Fruit fly (Drosophila melanogaster) whole organism, prepupa: ENCODE results near the gene Mst84Da.

Experiments used
- CG10631 ChIP-seq: fragments of 200-800 bp; sonication (Bioruptor generic); optimal IDR thresholded peaks from 2 replicates; lab custom pipeline; 2016; ENCODE audit warnings: missing biosample characterization, missing genetic modification characterization
- CG10669 ChIP-seq: fragments of 200-800 bp; sonication (Bioruptor generic); optimal IDR thresholded peaks from 3 replicates; lab custom pipeline; 2018; ENCODE audit warnings: missing biosample characterization, mild to moderate bottlenecking, missing genetic modification characterization, moderate library complexity
- CG11294 ChIP-seq: fragments of 200-800 bp; sonication (Bioruptor generic); IDR thresholded peaks from 2 replicates; pipeline ENCODE4 v1.3.6; 2022; ENCODE audit warnings: missing biosample characterization, missing genetic modification characterization
- CG11762 ChIP-seq: fragments of 200-800 bp; sonication (Bioruptor generic); optimal IDR thresholded peaks from 3 replicates; lab custom pipeline; 2016; ENCODE audit warnings: missing biosample characterization, missing genetic modification characterization; ENCODE audit not compliant: insufficient read depth
- CG11902 ChIP-seq: fragments of 200-800 bp; sonication (Bioruptor generic); optimal IDR thresholded peaks from 3 replicates; lab custom pipeline; 2016; ENCODE audit warnings: missing biosample characterization, missing genetic modification characterization
- CG1621 ChIP-seq: fragments of 200-800 bp; sonication (Bioruptor generic); optimal IDR thresholded peaks from 3 replicates; lab custom pipeline; 2018; ENCODE audit warnings: missing biosample characterization, mild to moderate bottlenecking, missing genetic modification characterization
- CG16779 ChIP-seq: fragments of 200-800 bp; sonication (Bioruptor generic); optimal IDR thresholded peaks from 3 replicates; lab custom pipeline; 2017; ENCODE audit warnings: missing biosample characterization, mild to moderate bottlenecking, missing genetic modification characterization
- CG3032 ChIP-seq: fragments of 200-800 bp; optimal IDR thresholded peaks from 2 replicates; lab custom pipeline; 2019; ENCODE audit warnings: missing biosample characterization, mild to moderate bottlenecking, missing genetic modification characterization, moderate library complexity
- CG31627 ChIP-seq: fragments of 200-800 bp; sonication (Bioruptor generic); optimal IDR thresholded peaks from 3 replicates; lab custom pipeline; 2016; ENCODE audit warnings: missing biosample characterization, missing genetic modification characterization
- CG34406 ChIP-seq: fragments of 200-800 bp; sonication (Bioruptor generic); optimal IDR thresholded peaks from 3 replicates; lab custom pipeline; 2016; ENCODE audit warnings: missing biosample characterization, missing genetic modification characterization
- CG3919 ChIP-seq: fragments of 200-800 bp; sonication (Bioruptor generic); optimal IDR thresholded peaks from 3 replicates; lab custom pipeline; 2016; ENCODE audit warnings: missing biosample characterization, missing genetic modification characterization
- CG6163 ChIP-seq: fragments of 200-800 bp; sonication (Bioruptor generic); IDR thresholded peaks from 3 replicates; pipeline ENCODE4 v1.3.6; 2022; ENCODE audit warnings: missing biosample characterization, missing genetic modification characterization
- CG6276 ChIP-seq: fragments of 200-800 bp; sonication (Bioruptor generic); optimal IDR thresholded peaks from 2 replicates; lab custom pipeline; 2017; ENCODE audit warnings: missing biosample characterization, mild to moderate bottlenecking, missing genetic modification characterization
- CG6792 ChIP-seq: fragments of 200-800 bp; sonication (Bioruptor generic); optimal IDR thresholded peaks from 3 replicates; lab custom pipeline; 2016; ENCODE audit warnings: missing biosample characterization, missing genetic modification characterization
- CG6854 ChIP-seq: fragments of 200-800 bp; sonication (Bioruptor generic); optimal IDR thresholded peaks from 2 replicates; lab custom pipeline; 2017; ENCODE audit warnings: missing biosample characterization, mild to moderate bottlenecking, missing genetic modification characterization
- CG8119 ChIP-seq: fragments of 200-800 bp; sonication (Bioruptor generic); IDR thresholded peaks from 3 replicates; pipeline ENCODE4 v1.3.6; 2022; ENCODE audit warnings: missing biosample characterization, missing genetic modification characterization
- CG8319 ChIP-seq: fragments of 200-800 bp; sonication (Bioruptor generic); optimal IDR thresholded peaks from 3 replicates; lab custom pipeline; 2016; ENCODE audit warnings: missing biosample characterization, missing genetic modification characterization
- CG9139 ChIP-seq: fragments of 200-800 bp; sonication (Bioruptor generic); optimal IDR thresholded peaks from 3 replicates; lab custom pipeline; 2017; ENCODE audit warnings: missing biosample characterization, mild to moderate bottlenecking, missing genetic modification characterization
- Eip75B ChIP-seq: fragments of 200-800 bp; sonication (Bioruptor generic); optimal IDR thresholded peaks from 3 replicates; lab custom pipeline; 2016; ENCODE audit warnings: missing biosample characterization, missing genetic modification characterization
- Eip78C ChIP-seq: fragments of 200-800 bp; sonication (Bioruptor generic); peaks from one replicate; lab custom pipeline; 2016; ENCODE audit warnings: missing biosample characterization, missing genetic modification characterization
- Ets21C ChIP-seq: fragments of 200-800 bp; sonication (Bioruptor generic); optimal IDR thresholded peaks from 3 replicates; lab custom pipeline; 2016; ENCODE audit warnings: missing biosample characterization, missing genetic modification characterization
- Gug ChIP-seq: fragments of 200-800 bp; sonication (Bioruptor generic); IDR thresholded peaks from 2 replicates; pipeline ENCODE4 v1.3.6; 2022; ENCODE audit warnings: missing biosample characterization, missing genetic modification characterization
- Hr38 ChIP-seq: sonication (Bioruptor generic); optimal IDR thresholded peaks from 2 replicates; lab custom pipeline; 2016; ENCODE audit warnings: missing biosample characterization, missing genetic modification characterization
- Hr39 ChIP-seq: fragments of 200-800 bp; sonication (Bioruptor generic); optimal IDR thresholded peaks from 2 replicates; lab custom pipeline; 2016; ENCODE audit warnings: missing biosample characterization, missing genetic modification characterization
- Hr4 ChIP-seq: fragments of 200-800 bp; sonication (Bioruptor generic); optimal IDR thresholded peaks from 3 replicates; lab custom pipeline; 2016; ENCODE audit warnings: missing biosample characterization, missing genetic modification characterization
- Lpt ChIP-seq: fragments of 200-800 bp; sonication (Bioruptor generic); optimal IDR thresholded peaks from 3 replicates; lab custom pipeline; 2016; ENCODE audit warnings: missing biosample characterization, missing genetic modification characterization
- Met ChIP-seq: fragments of 200-800 bp; sonication (Bioruptor generic); optimal IDR thresholded peaks from 3 replicates; lab custom pipeline; 2016; ENCODE audit warnings: missing biosample characterization, missing genetic modification characterization
- OdsH ChIP-seq: fragments of 200-800 bp; sonication (Bioruptor generic); optimal IDR thresholded peaks from 3 replicates; lab custom pipeline; 2016; ENCODE audit warnings: missing biosample characterization, missing genetic modification characterization
- Smox ChIP-seq: fragments of 200-800 bp; sonication (Bioruptor generic); optimal IDR thresholded peaks from 3 replicates; lab custom pipeline; 2016; ENCODE audit warnings: missing biosample characterization, missing genetic modification characterization
- Sox102F ChIP-seq: fragments of 200-800 bp; sonication (Bioruptor generic); optimal IDR thresholded peaks from 2 replicates; lab custom pipeline; 2016; ENCODE audit warnings: missing biosample characterization, mild to moderate bottlenecking, missing genetic modification characterization
- Sox15 ChIP-seq: fragments of 200-800 bp; sonication (Bioruptor generic); optimal IDR thresholded peaks from 3 replicates; lab custom pipeline; 2016; ENCODE audit warnings: missing biosample characterization, missing genetic modification characterization
- achi ChIP-seq: fragments of 200-800 bp; sonication (Bioruptor generic); optimal IDR thresholded peaks from 3 replicates; lab custom pipeline; 2016; ENCODE audit warnings: missing biosample characterization, missing genetic modification characterization
- acj6 ChIP-seq: fragments of 200-800 bp; sonication (Bioruptor generic); optimal IDR thresholded peaks from 3 replicates; lab custom pipeline; 2016; ENCODE audit warnings: missing biosample characterization, missing genetic modification characterization
- dac ChIP-seq: fragments of 200-800 bp; sonication (Bioruptor generic); optimal IDR thresholded peaks from 2 replicates; lab custom pipeline; 2017; ENCODE audit warnings: missing biosample characterization, mild to moderate bottlenecking, missing genetic modification characterization
- dsx ChIP-seq: fragments of 200-800 bp; optimal IDR thresholded peaks from 3 replicates; lab custom pipeline; 2019; ENCODE audit warnings: missing biosample characterization, mild to moderate bottlenecking, missing genetic modification characterization, moderate library complexity; ENCODE audit not compliant: poor library complexity, severe bottlenecking
- eg ChIP-seq: fragments of 200-800 bp; sonication (Bioruptor generic); IDR thresholded peaks from 3 replicates; pipeline ENCODE4 v1.3.6; 2022; ENCODE audit warnings: missing biosample characterization, missing genetic modification characterization
- esn ChIP-seq: fragments of 200-800 bp; sonication (Bioruptor generic); optimal IDR thresholded peaks from 2 replicates; lab custom pipeline; 2016; ENCODE audit warnings: missing biosample characterization, mild to moderate bottlenecking, missing genetic modification characterization, moderate library complexity
- fd59A ChIP-seq: fragments of 200-800 bp; sonication (Bioruptor generic); optimal IDR thresholded peaks from 2 replicates; lab custom pipeline; 2017; ENCODE audit warnings: missing biosample characterization, mild to moderate bottlenecking, missing genetic modification characterization, missing genetic modification reagents
- fkh ChIP-seq: fragments of 200-800 bp; sonication (Bioruptor generic); optimal IDR thresholded peaks from 3 replicates; lab custom pipeline; 2017; ENCODE audit warnings: missing biosample characterization, mild to moderate bottlenecking, missing genetic modification characterization, moderate library complexity
- lz ChIP-seq: fragments of 200-800 bp; sonication (Bioruptor generic); optimal IDR thresholded peaks from 3 replicates; lab custom pipeline; 2016; ENCODE audit warnings: missing biosample characterization, missing genetic modification characterization
- net ChIP-seq: fragments of 200-800 bp; sonication (Bioruptor generic); optimal IDR thresholded peaks from 3 replicates; lab custom pipeline; 2016; ENCODE audit warnings: missing biosample characterization, missing genetic modification characterization
- pdm3 ChIP-seq: fragments of 200-800 bp; sonication (Bioruptor generic); optimal IDR thresholded peaks from 3 replicates; lab custom pipeline; 2016; ENCODE audit warnings: missing biosample characterization, missing genetic modification characterization
- ss ChIP-seq, 2 experiments: fragments of 200-800 bp; sonication (Bioruptor generic); optimal IDR thresholded peaks; 2 replicates in 1 of 2; 3 replicates in 1 of 2; lab custom pipeline; 2017 to 2018; ENCODE audit warnings: mild to moderate bottlenecking in 2 of 2, missing biosample characterization in 2 of 2, missing genetic modification characterization in 2 of 2, moderate library complexity in 1 of 2
- svp ChIP-seq: fragments of 200-800 bp; sonication (Bioruptor generic); peaks from one replicate; lab custom pipeline; 2016; ENCODE audit warnings: missing biosample characterization, missing genetic modification characterization
- topi ChIP-seq: fragments of 200-800 bp; sonication (Bioruptor generic); optimal IDR thresholded peaks from 3 replicates; lab custom pipeline; 2016; ENCODE audit warnings: missing biosample characterization, missing genetic modification characterization
- vri ChIP-seq: fragments of 200-800 bp; sonication (Bioruptor generic); optimal IDR thresholded peaks from 3 replicates; lab custom pipeline; 2016; ENCODE audit warnings: missing biosample characterization, mild to moderate bottlenecking, missing genetic modification characterization

Gene Mst84Da

dm6 chr3R:7330695-7331094, 35.0 kb upstream of the Mst84Da start (continued):
- TF ChIP-seq Sox102F (GFP tag; lab: Kevin White, UChicago) (no peak), achi (no peak), dsx (GFP tag; lab: Kevin White, UChicago) (no peak), Hr4 (GFP tag; lab: Kevin White, UChicago) (peak; percentile 72), Lpt (GFP tag; lab: Kevin White, UChicago) (no peak), Sox15 (GFP tag; lab: Kevin White, UChicago) (no peak), CG3032 (tag; lab: Kevin White, UChicago) (no peak)

DNA sequence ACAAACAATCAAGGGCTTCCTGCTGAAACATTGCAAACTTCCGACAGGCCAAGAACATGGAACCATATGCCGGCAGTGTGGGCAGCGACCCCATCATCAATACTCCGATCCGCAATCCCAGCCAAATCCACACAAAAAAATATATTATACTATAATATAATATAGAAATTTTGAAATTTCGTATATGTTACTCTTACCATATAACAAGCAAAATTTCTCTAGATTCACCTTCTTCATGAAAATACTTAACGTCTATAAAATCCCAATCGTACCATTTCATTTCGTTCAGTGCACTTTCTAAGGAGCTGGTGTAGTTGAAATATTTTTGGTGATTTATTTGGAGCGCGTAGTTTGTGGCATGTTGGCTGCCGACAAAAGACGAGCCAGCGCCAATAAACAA, 31.0 kb upstream of the Mst84Da start:
- TF ChIP-seq svp (GFP tag; lab: Kevin White, UChicago), result peak; percentile 26
- TF ChIP-seq vri (GFP tag; lab: Kevin White, UChicago), result peak; percentile 28
- TF ChIP-seq CG3919 (GFP tag; lab: Kevin White, UChicago), result no peak
- TF ChIP-seq CG3032 (tag; lab: Kevin White, UChicago), result no peak
- TF ChIP-seq CG10631 (GFP tag; lab: Kevin White, UChicago), result peak; percentile 0
- TF ChIP-seq Eip78C (GFP tag; lab: Kevin White, UChicago), result peak; percentile 48
- TF ChIP-seq ss (GFP tag; optimal IDR thresholded peaks at IDR 0.05; lab: Kevin White, UChicago), result no peak
- peak; percentile 22 for TF ChIP-seq esn
- no peak for TF ChIP-seq net (GFP tag; lab: Kevin White, UChicago)
- TF ChIP-seq CG6854 (GFP tag; lab: Kevin White, UChicago), result no peak
- no peak for TF ChIP-seq CG34406 (GFP tag; lab: Kevin White, UChicago)
- TF ChIP-seq Sox15 (GFP tag; lab: Kevin White, UChicago), result no peak
- no peak for TF ChIP-seq Eip75B (GFP tag; lab: Kevin White, UChicago)
- TF ChIP-seq, all 60 proteins: peak for 5

DNA sequence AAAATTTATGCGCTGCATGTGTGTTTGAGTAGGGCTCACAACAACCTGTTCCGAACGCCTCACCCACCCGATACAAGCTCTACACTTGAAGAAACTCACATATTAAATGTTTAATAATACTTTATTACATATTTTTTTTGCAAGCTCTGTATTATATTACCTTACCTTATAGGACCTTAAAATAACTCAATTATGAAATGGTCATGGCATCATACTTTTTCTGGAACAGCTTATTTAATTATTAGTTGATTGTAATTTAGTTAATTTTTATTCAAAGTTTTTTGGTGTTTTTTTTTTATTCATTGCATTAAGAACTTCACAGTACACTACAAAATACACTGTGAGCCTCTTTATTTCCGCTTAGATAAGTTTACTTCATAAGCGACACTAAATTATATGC, 29.2 kb upstream of the Mst84Da start:
- TF ChIP-seq Lpt (GFP tag; lab: Kevin White, UChicago), result peak; percentile 45
- peak; percentile 40 for TF ChIP-seq CG10669
- TF ChIP-seq Smox (GFP tag; lab: Kevin White, UChicago), result peak; percentile 45
- peak; percentile 4 for TF ChIP-seq fd59A (GFP tag; lab: Kevin White, UChicago)
- TF ChIP-seq CG34406 (GFP tag; lab: Kevin White, UChicago), result peak; percentile 62
- no peak for TF ChIP-seq eg
- peak; percentile 64 for TF ChIP-seq CG3032 (tag; lab: Kevin White, UChicago)
- TF ChIP-seq dsx (GFP tag; lab: Kevin White, UChicago), result peak; percentile 18
- peak; percentile 35; the same call in 1 of the 3 replicates for TF ChIP-seq CG8119
- no peak for TF ChIP-seq CG11294 (GFP tag; lab: Robert Waterston, UW)
- no peak for TF ChIP-seq Ets21C
- no peak for TF ChIP-seq Gug (GFP tag; lab: Robert Waterston, UW)
- no peak for TF ChIP-seq Hr39 (GFP tag; lab: Kevin White, UChicago)
- 0 out of 3 replicates have a peak, but pooled peaks have one; percentile 13 for TF ChIP-seq CG6163 (GFP tag; lab: Robert Waterston, UW)
- TF ChIP-seq svp (GFP tag; lab: Kevin White, UChicago), result peak; percentile 69
- TF ChIP-seq CG31627 (GFP tag; lab: Kevin White, UChicago), result peak; percentile 10
- TF ChIP-seq CG8319, result no peak
- TF ChIP-seq esn, result peak; percentile 64
- TF ChIP-seq CG11762 (GFP tag; lab: Kevin White, UChicago), result peak; percentile 13
- TF ChIP-seq Met, result peak; percentile 55
- TF ChIP-seq fkh, result no peak
- TF ChIP-seq CG10631 (GFP tag; lab: Kevin White, UChicago), result peak; percentile 52
- peak; percentile 30 for TF ChIP-seq CG6792
- no peak for TF ChIP-seq CG6854 (GFP tag; lab: Kevin White, UChicago)
- TF ChIP-seq acj6 (GFP tag; lab: Kevin White, UChicago), result peak; percentile 56
- no peak for TF ChIP-seq Hr38 (GFP tag; lab: Kevin White, UChicago)
- TF ChIP-seq lz, result peak; percentile 18
- TF ChIP-seq dac (GFP tag; lab: Kevin White, UChicago), result no peak
- TF ChIP-seq vri (GFP tag; lab: Kevin White, UChicago), result peak; percentile 12
- no peak for TF ChIP-seq CG9139 (GFP tag; lab: Kevin White, UChicago)
- peak; percentile 25 for TF ChIP-seq Eip75B (GFP tag; lab: Kevin White, UChicago)
- TF ChIP-seq topi (GFP tag; lab: Kevin White, UChicago), result peak; percentile 58
- no peak for TF ChIP-seq CG6276 (GFP tag; lab: Kevin White, UChicago)
- peak; percentile 44 for TF ChIP-seq OdsH (GFP tag; lab: Kevin White, UChicago)
- no peak for TF ChIP-seq CG1621
- no peak for TF ChIP-seq CG16779
- peak; percentile 20 for TF ChIP-seq pdm3 (GFP tag; lab: Kevin White, UChicago)
- no peak for TF ChIP-seq CG11902 (GFP tag; lab: Kevin White, UChicago)
